Worm (Caenorhabditis elegans) whole organism, young adult: ENCODE measurements around the gene spe-44.

Source experiments
- C17E4.6 ChIP-seq: fragments of 200-800 bp; sonication (Bioruptor generic); IDR thresholded peaks from 2 replicates; pipeline ENCODE4 v1.3.6; 2022; ENCODE audit warnings: missing genetic modification reagents, missing genetic modification characterization, missing compliant biosample characterization
- F23B12.7 ChIP-seq: sonication (generic microtip); optimal IDR thresholded peaks from 2 replicates; lab custom pipeline; 2017; ENCODE audit warnings: missing genetic modification characterization, mild to moderate bottlenecking, missing compliant biosample characterization, antibody characterized with exemption, moderate library complexity; ENCODE audit not compliant: insufficient read depth
- F52B5.7 ChIP-seq: sonication (generic microtip); optimal IDR thresholded peaks from 2 replicates; lab custom pipeline; 2016; ENCODE audit warnings: mild to moderate bottlenecking, missing genetic modification characterization, missing compliant biosample characterization
- F55B11.4 ChIP-seq: sonication (generic microtip); optimal IDR thresholded peaks from 2 replicates; lab custom pipeline; 2016; ENCODE audit warnings: missing compliant biosample characterization, missing genetic modification characterization, borderline replicate concordance; ENCODE audit not compliant: insufficient read depth
- F57C9.4 ChIP-seq: sonication (generic microtip); optimal IDR thresholded peaks from 2 replicates; lab custom pipeline; 2017; ENCODE audit warnings: mild to moderate bottlenecking, missing genetic modification characterization, missing compliant biosample characterization
- K12H6.12 ChIP-seq: fragments of 200-800 bp; sonication (Bioruptor generic); optimal IDR thresholded peaks from 2 replicates; lab custom pipeline; 2018; ENCODE audit warnings: mild to moderate bottlenecking, missing genetic modification characterization, missing compliant biosample characterization
- Y56A3A.18 ChIP-seq: fragments of 200-800 bp; sonication (Bioruptor generic); IDR thresholded peaks from 2 replicates; pipeline ENCODE4 v1.3.6; 2022; ENCODE audit warnings: missing genetic modification reagents, missing genetic modification characterization, missing compliant biosample characterization
- ama-1 ChIP-seq, 3 experiments: fragments of 150-350 bp in 1 of 3; sonication (generic microtip) in 2 of 3; optimal IDR thresholded peaks; 2 replicates each; lab custom pipeline; 2014 to 2018; ENCODE audit warnings: missing biosample characterization in 2 of 3, missing genetic modification characterization in 2 of 3, missing genetic modification reagents in 2 of 3
- atf-7 ChIP-seq: sonication (generic microtip); optimal IDR thresholded peaks from 2 replicates; lab custom pipeline; 2017; ENCODE audit warnings: mild to moderate bottlenecking, missing genetic modification characterization, missing compliant biosample characterization
- athp-1 ChIP-seq: sonication (generic microtip); optimal IDR thresholded peaks from 2 replicates; lab custom pipeline; 2017; ENCODE audit warnings: mild to moderate bottlenecking, missing genetic modification characterization, missing compliant biosample characterization
- attf-6 ChIP-seq: fragments of 200-800 bp; sonication (Bioruptor generic); IDR thresholded peaks from 2 replicates; pipeline ENCODE4 v1.3.6; 2022; ENCODE audit warnings: missing genetic modification reagents, missing genetic modification characterization, missing compliant biosample characterization
- bed-2 ChIP-seq: fragments of 200-800 bp; sonication (Bioruptor generic); IDR thresholded peaks from 2 replicates; pipeline ENCODE4 v1.3.6; 2022; ENCODE audit warnings: missing genetic modification reagents, missing genetic modification characterization, missing compliant biosample characterization
- ccch-3 ChIP-seq: fragments of 200-800 bp; sonication (Bioruptor generic); optimal IDR thresholded peaks from 2 replicates; lab custom pipeline; 2018; ENCODE audit warnings: mild to moderate bottlenecking, missing genetic modification characterization, missing compliant biosample characterization
- ceh-100 ChIP-seq: fragments of 200-800 bp; sonication (Bioruptor generic); IDR thresholded peaks from 2 replicates; pipeline ENCODE4 v1.3.6; 2022; ENCODE audit warnings: missing genetic modification reagents, missing genetic modification characterization, missing compliant biosample characterization
- ceh-27 ChIP-seq: fragments of 200-800 bp; sonication (Bioruptor generic); optimal IDR thresholded peaks from 2 replicates; lab custom pipeline; 2018; ENCODE audit warnings: mild to moderate bottlenecking, missing genetic modification characterization, moderate library complexity, missing compliant biosample characterization
- ceh-40 ChIP-seq: fragments of 200-800 bp; sonication (Bioruptor generic); IDR thresholded peaks from 2 replicates; pipeline ENCODE4 v1.3.6; 2022; ENCODE audit warnings: missing genetic modification characterization, missing compliant biosample characterization
- die-1 ChIP-seq: sonication (generic microtip); optimal IDR thresholded peaks from 2 replicates; lab custom pipeline; 2016; ENCODE audit warnings: missing genotype, mild to moderate bottlenecking, missing genetic modification characterization, missing compliant biosample characterization
- dox-1 ChIP-seq: fragments of 200-800 bp; sonication (Bioruptor generic); IDR thresholded peaks from 2 replicates; pipeline ENCODE4 v1.3.6; 2022; ENCODE audit warnings: missing genetic modification reagents, missing genetic modification characterization, missing compliant biosample characterization
- efl-1 ChIP-seq: fragments of 150-350 bp; optimal IDR thresholded peaks from 2 replicates; lab custom pipeline; 2014; ENCODE audit warnings: missing biosample characterization, missing genetic modification reagents, missing genetic modification characterization
- ets-4 ChIP-seq: fragments of 200-800 bp; sonication (Bioruptor generic); optimal IDR thresholded peaks from 2 replicates; lab custom pipeline; 2018; ENCODE audit warnings: mild to moderate bottlenecking, missing genetic modification characterization, missing compliant biosample characterization
- hlh-12 ChIP-seq: sonication (generic microtip); optimal IDR thresholded peaks from 2 replicates; lab custom pipeline; 2016; ENCODE audit warnings: missing genetic modification characterization, missing compliant biosample characterization
- hlh-26 ChIP-seq: fragments of 200-800 bp; sonication (Bioruptor generic); conservative IDR thresholded peaks from 2 replicates; pipeline ENCODE4 v1.3.6; 2022; ENCODE audit warnings: missing genetic modification reagents, missing genetic modification characterization, missing compliant biosample characterization
- hrde-1 ChIP-seq: sonication (generic microtip); optimal IDR thresholded peaks from 2 replicates; lab custom pipeline; 2016; ENCODE audit warnings: missing genetic modification characterization, mild to moderate bottlenecking, missing compliant biosample characterization, moderate library complexity, missing genotype, missing genetic modification reagents, borderline replicate concordance
- hsf-1 ChIP-seq: fragments of 200-800 bp; sonication (Bioruptor generic); IDR thresholded peaks from 2 replicates; pipeline ENCODE4 v1.3.6; 2022; ENCODE audit warnings: missing genetic modification reagents, missing genetic modification characterization, missing compliant biosample characterization
- let-526 ChIP-seq: fragments of 200-800 bp; sonication (Bioruptor generic); IDR thresholded peaks from 2 replicates; pipeline ENCODE4 v1.3.6; 2022; ENCODE audit warnings: missing genetic modification reagents, missing genetic modification characterization, missing compliant biosample characterization
- let-607 ChIP-seq, 2 experiments: fragments of 200-800 bp in 1 of 2; sonication (Bioruptor generic) in 1 of 2; sonication (generic microtip) in 1 of 2; optimal IDR thresholded peaks; 2 replicates each; lab custom pipeline; 2016 to 2018; ENCODE audit warnings: mild to moderate bottlenecking in 2 of 2, missing compliant biosample characterization in 2 of 2, missing genetic modification characterization in 2 of 2, moderate library complexity in 2 of 2, missing genotype in 1 of 2
- lir-1 ChIP-seq: fragments of 200-800 bp; sonication (Bioruptor generic); conservative IDR thresholded peaks from 2 replicates; pipeline ENCODE4 v1.3.6; 2022; ENCODE audit warnings: missing genetic modification reagents, missing genetic modification characterization, missing compliant biosample characterization
- madf-3 ChIP-seq: fragments of 200-800 bp; sonication (Bioruptor generic); IDR thresholded peaks from 2 replicates; pipeline ENCODE4 v1.3.6; 2022; ENCODE audit warnings: missing genetic modification reagents, missing genetic modification characterization, missing compliant biosample characterization
- madf-6 ChIP-seq: fragments of 200-800 bp; sonication (Bioruptor generic); IDR thresholded peaks from 2 replicates; pipeline ENCODE4 v1.3.6; 2022; ENCODE audit warnings: missing genetic modification reagents, missing genetic modification characterization, missing compliant biosample characterization
- madf-8 ChIP-seq: fragments of 200-800 bp; sonication (Bioruptor generic); conservative IDR thresholded peaks from 2 replicates; pipeline ENCODE4 v1.3.6; 2022; ENCODE audit warnings: missing genetic modification reagents, missing genetic modification characterization, missing compliant biosample characterization
- mxl-1 ChIP-seq: sonication (generic microtip); optimal IDR thresholded peaks from 2 replicates; lab custom pipeline; 2016; ENCODE audit warnings: missing genetic modification characterization, missing compliant biosample characterization
- nfya-1 ChIP-seq: sonication (generic microtip); optimal IDR thresholded peaks from 2 replicates; lab custom pipeline; 2017; ENCODE audit warnings: antibody characterized with exemption, missing compliant biosample characterization, missing genetic modification characterization, borderline replicate concordance; ENCODE audit not compliant: insufficient read depth
- nfyb-1 ChIP-seq: fragments of 200-800 bp; sonication (Bioruptor generic); IDR thresholded peaks from 2 replicates; pipeline ENCODE4 v1.3.6; 2022; ENCODE audit warnings: missing genetic modification reagents, missing genetic modification characterization, missing compliant biosample characterization
- nhr-120 ChIP-seq: fragments of 200-800 bp; sonication (Bioruptor generic); IDR thresholded peaks from 2 replicates; pipeline ENCODE4 v1.3.6; 2022; ENCODE audit warnings: missing genetic modification characterization, missing compliant biosample characterization
- nhr-179 ChIP-seq: sonication (generic microtip); optimal IDR thresholded peaks from 2 replicates; lab custom pipeline; 2016; ENCODE audit warnings: mild to moderate bottlenecking, missing genetic modification characterization, missing compliant biosample characterization
- nhr-90 ChIP-seq: sonication (generic microtip); optimal IDR thresholded peaks from 2 replicates; lab custom pipeline; 2016; ENCODE audit warnings: missing genotype, mild to moderate bottlenecking, missing genetic modification characterization, missing compliant biosample characterization
- pbrm-1 ChIP-seq: fragments of 200-800 bp; sonication (Bioruptor generic); IDR thresholded peaks from 2 replicates; pipeline ENCODE4 v1.3.6; 2022; ENCODE audit warnings: missing genetic modification reagents, missing genetic modification characterization, missing compliant biosample characterization
- rcor-1 ChIP-seq: fragments of 200-800 bp; sonication (Bioruptor generic); IDR thresholded peaks from 2 replicates; pipeline ENCODE4 v1.3.6; 2022; ENCODE audit warnings: missing genetic modification reagents, missing genetic modification characterization, missing compliant biosample characterization
- sdz-38 ChIP-seq: sonication (generic microtip); optimal IDR thresholded peaks from 2 replicates; lab custom pipeline; 2016; ENCODE audit warnings: missing genotype, missing genetic modification characterization, missing compliant biosample characterization
- snpc-3.4 ChIP-seq: sonication (generic microtip); optimal IDR thresholded peaks from 2 replicates; lab custom pipeline; 2017; ENCODE audit warnings: missing genetic modification characterization, mild to moderate bottlenecking, missing compliant biosample characterization, antibody characterized with exemption, moderate library complexity, missing genotype, missing genetic modification reagents
- snpc-4 ChIP-seq, 5 experiments: fragments of 150-350 bp in 1 of 5; sonication (generic microtip) in 4 of 5; optimal IDR thresholded peaks; 2 replicates each; lab custom pipeline; 2014 to 2018; ENCODE audit warnings: missing genetic modification characterization in 5 of 5, missing biosample characterization in 3 of 5, antibody characterized with exemption in 2 of 5, mild to moderate bottlenecking in 2 of 5, missing compliant biosample characterization in 2 of 5, missing genotype in 2 of 5, moderate library complexity in 2 of 5, missing genetic modification reagents in 1 of 5
- tbp1 ChIP-seq: fragments of 200-800 bp; sonication (Bioruptor generic); optimal IDR thresholded peaks from 2 replicates; lab custom pipeline; 2018; ENCODE audit warnings: mild to moderate bottlenecking, missing genetic modification characterization, missing compliant biosample characterization
- tbx-9 ChIP-seq: sonication (generic microtip); optimal IDR thresholded peaks from 2 replicates; lab custom pipeline; 2016; ENCODE audit warnings: borderline replicate concordance, missing genetic modification characterization, inconsistent platforms, missing compliant biosample characterization
- unc-130 ChIP-seq: sonication (generic microtip); optimal IDR thresholded peaks from 2 replicates; lab custom pipeline; 2016; ENCODE audit warnings: missing genetic modification reagents, missing genetic modification characterization, missing compliant biosample characterization
- ztf-25 ChIP-seq: fragments of 200-800 bp; sonication (Bioruptor generic); IDR thresholded peaks from 2 replicates; pipeline ENCODE4 v1.3.6; 2022; ENCODE audit warnings: missing genetic modification reagents, missing genetic modification characterization, missing compliant biosample characterization
- ztf-3 ChIP-seq: fragments of 200-800 bp; sonication (Bioruptor generic); optimal IDR thresholded peaks from 2 replicates; lab custom pipeline; 2018; ENCODE audit warnings: mild to moderate bottlenecking, missing genetic modification characterization, missing compliant biosample characterization

Gene spe-44

ce11 chrIV:12416629-12417404, 37.2 kb downstream of the spe-44 start:
- TF ChIP-seq athp-1 (tag; lab: Kevin White, UChicago) (peak; percentile 57), pbrm-1 (no peak), bed-2 (GFP tag; lab: Robert Waterston, UW) (no peak), snpc-3.4 (tag; lab: Kevin White, UChicago) (peak; percentile 62), ceh-40 (GFP tag; lab: Robert Waterston, UW) (no peak), nhr-179 (tag; lab: Kevin White, UChicago) (no peak), unc-130 (GFP tag; lab: Kevin White, UChicago) (peak; percentile 3), dox-1 (peak; percentile 50), F52B5.7 (tag; lab: Kevin White, UChicago) (no peak), Y56A3A.18 (GFP tag; lab: Robert Waterston, UW) (no peak), nfya-1 (tag; lab: Kevin White, UChicago) (no peak), nhr-90 (peak; percentile 17), ama-1 (optimal IDR thresholded peaks at IDR 0.05; lab: Kevin White, UChicago) (no peak), ama-1 (GFP tag; optimal IDR thresholded peaks at IDR 0.05; lab: Kevin White, UChicago) (no peak), snpc-4 (GFP tag; optimal IDR thresholded peaks at IDR 0.05; lab: Kevin White, UChicago) (peak; percentile 66), snpc-4 (tag; optimal IDR thresholded peaks at IDR 0.05; lab: Kevin White, UChicago) (peak; percentile 62 to 91 (median 88)), atf-7 (peak; percentile 11), hrde-1 (tag; lab: Kevin White, UChicago) (no peak), ztf-25 (no peak), F55B11.4 (tag; lab: Kevin White, UChicago) (no peak), nhr-120 (GFP tag; lab: Robert Waterston, UW) (no peak), rcor-1 (GFP tag; lab: Robert Waterston, UW) (no peak), K12H6.12 (tag; lab: Kevin White, UChicago) (no peak), nfyb-1 (GFP tag; lab: Robert Waterston, UW) (peak; percentile 41; the same call in 1 of the 2 replicates), ets-4 (no peak), hsf-1 (GFP tag; lab: Robert Waterston, UW) (peak; percentile 59; the same call in 1 of the 2 replicates), lir-1 (GFP tag; lab: Robert Waterston, UW) (no peak), F23B12.7 (no peak), mxl-1 (tag; lab: Kevin White, UChicago) (peak; percentile 40), tbp1 (GFP tag; lab: Kevin White, UChicago) (peak; percentile 92), F57C9.4 (tag; lab: Kevin White, UChicago) (no peak), madf-6 (GFP tag; lab: Robert Waterston, UW) (peak; percentile 40), ztf-3 (GFP tag; lab: Kevin White, UChicago) (no peak), die-1 (tag; lab: Kevin White, UChicago) (peak; percentile 60), hlh-26 (GFP tag; lab: Robert Waterston, UW) (no peak), tbx-9 (tag; lab: Kevin White, UChicago) (no peak), attf-6 (GFP tag; lab: Robert Waterston, UW) (0 out of 2 replicates have a peak, but pooled peaks have one; percentile 40), ceh-100 (no peak), let-607 (tag; optimal IDR thresholded peaks at IDR 0.05; lab: Kevin White, UChicago) (no peak), madf-3 (GFP tag; lab: Robert Waterston, UW) (no peak), madf-8 (GFP tag; lab: Robert Waterston, UW) (no peak), efl-1 (GFP tag; lab: Kevin White, UChicago) (no peak), ccch-3 (GFP tag; lab: Kevin White, UChicago) (no peak), sdz-38 (tag; lab: Kevin White, UChicago) (no peak), hlh-12 (tag; lab: Kevin White, UChicago) (no peak), let-526 (GFP tag; lab: Robert Waterston, UW) (0 out of 2 replicates have a peak, but pooled peaks have one; percentile 24), ceh-27 (GFP tag; lab: Kevin White, UChicago) (no peak), C17E4.6 (GFP tag; lab: Robert Waterston, UW) (no peak)
